Worm (Caenorhabditis elegans) whole organism, young adult: Measurements from ENCODE around the gene spat-1.

ENCODE experiments used
- F49E8.2 ChIP-seq: sonication (generic microtip); optimal IDR thresholded peaks from 3 replicates; lab custom pipeline; 2017; ENCODE audit warnings: missing genetic modification characterization, mild to moderate bottlenecking, missing compliant biosample characterization, antibody characterized with exemption, moderate library complexity; ENCODE audit not compliant: insufficient read depth
- F57A8.1 ChIP-seq: fragments of 200-800 bp; sonication (Bioruptor generic); optimal IDR thresholded peaks from 2 replicates; lab custom pipeline; 2018; ENCODE audit warnings: mild to moderate bottlenecking, missing genetic modification characterization, moderate library complexity, missing compliant biosample characterization
- K11D2.4 ChIP-seq: fragments of 200-800 bp; sonication (Bioruptor generic); IDR thresholded peaks from 2 replicates; pipeline ENCODE4 v1.3.6; 2022; ENCODE audit warnings: missing genetic modification reagents, missing genetic modification characterization, missing compliant biosample characterization
- ceh-100 ChIP-seq: fragments of 200-800 bp; sonication (Bioruptor generic); IDR thresholded peaks from 2 replicates; pipeline ENCODE4 v1.3.6; 2022; ENCODE audit warnings: missing genetic modification reagents, missing genetic modification characterization, missing compliant biosample characterization
- dpl-1 ChIP-seq: fragments of 150-350 bp; optimal IDR thresholded peaks from 2 replicates; lab custom pipeline; 2014; ENCODE audit warnings: missing biosample characterization, missing genetic modification reagents, missing genetic modification characterization
- lin-40 ChIP-seq: sonication (generic microtip); optimal IDR thresholded peaks from 2 replicates; lab custom pipeline; 2016; ENCODE audit warnings: missing genetic modification characterization, mild to moderate bottlenecking, missing compliant biosample characterization, missing genotype, missing genetic modification reagents
- madf-10 ChIP-seq: sonication (generic microtip); optimal IDR thresholded peaks from 2 replicates; lab custom pipeline; 2016; ENCODE audit warnings: mild to moderate bottlenecking, missing genetic modification characterization, missing compliant biosample characterization
- nhr-80 ChIP-seq: sonication (generic microtip); optimal IDR thresholded peaks from 2 replicates; lab custom pipeline; 2016; ENCODE audit warnings: missing genetic modification characterization, missing compliant biosample characterization
- snpc-3.4 ChIP-seq: sonication (generic microtip); optimal IDR thresholded peaks from 2 replicates; lab custom pipeline; 2017; ENCODE audit warnings: missing genetic modification characterization, mild to moderate bottlenecking, missing compliant biosample characterization, antibody characterized with exemption, moderate library complexity, missing genotype, missing genetic modification reagents

- TF ChIP-seq snpc-3.4, result no peak
- TF ChIP-seq F57A8.1 (GFP tag; lab: Kevin White, UChicago), result no peak
- no peak for TF ChIP-seq K11D2.4 (GFP tag; lab: Robert Waterston, UW)
- no peak for TF ChIP-seq F49E8.2 (tag; lab: Kevin White, UChicago)
- no peak for TF ChIP-seq ceh-100 (GFP tag; lab: Robert Waterston, UW)
- no peak for TF ChIP-seq dpl-1 (GFP tag; lab: Kevin White, UChicago)
- TF ChIP-seq nhr-80 (tag; lab: Kevin White, UChicago), result peak; percentile 5
- no peak for TF ChIP-seq madf-10 (tag; lab: Kevin White, UChicago)
- no peak for TF ChIP-seq lin-40
Observed at ce11 chrII:14510162-14510561, 18.4 kb upstream of the spat-1 start.
